Worm (Caenorhabditis elegans) whole organism, young adult: Measurements from ENCODE around the gene R13D11.1.

ENCODE experiments used
- C06A6.2 ChIP-seq: fragments of 200-800 bp; sonication (Bioruptor generic); conservative IDR thresholded peaks from 2 replicates; pipeline ENCODE4 v1.3.6; 2022; ENCODE audit warnings: missing genetic modification characterization, missing compliant biosample characterization
- C17E4.6 ChIP-seq: fragments of 200-800 bp; sonication (Bioruptor generic); IDR thresholded peaks from 2 replicates; pipeline ENCODE4 v1.3.6; 2022; ENCODE audit warnings: missing genetic modification reagents, missing genetic modification characterization, missing compliant biosample characterization
- F57A8.1 ChIP-seq: fragments of 200-800 bp; sonication (Bioruptor generic); optimal IDR thresholded peaks from 2 replicates; lab custom pipeline; 2018; ENCODE audit warnings: mild to moderate bottlenecking, missing genetic modification characterization, moderate library complexity, missing compliant biosample characterization
- T07F8.4 ChIP-seq: sonication (generic microtip); optimal IDR thresholded peaks from 2 replicates; lab custom pipeline; 2016; ENCODE audit warnings: mild to moderate bottlenecking, missing genetic modification characterization, moderate library complexity, missing compliant biosample characterization
- Y67H2A.10 ChIP-seq: fragments of 200-800 bp; sonication (Bioruptor generic); conservative IDR thresholded peaks from 2 replicates; pipeline ENCODE4 v1.3.6; 2022; ENCODE audit warnings: missing genetic modification reagents, missing genetic modification characterization, missing compliant biosample characterization
- attf-6 ChIP-seq: fragments of 200-800 bp; sonication (Bioruptor generic); IDR thresholded peaks from 2 replicates; pipeline ENCODE4 v1.3.6; 2022; ENCODE audit warnings: missing genetic modification reagents, missing genetic modification characterization, missing compliant biosample characterization
- ceh-40 ChIP-seq: fragments of 200-800 bp; sonication (Bioruptor generic); IDR thresholded peaks from 2 replicates; pipeline ENCODE4 v1.3.6; 2022; ENCODE audit warnings: missing genetic modification characterization, missing compliant biosample characterization
- ceh-58 ChIP-seq: fragments of 200-800 bp; sonication (Bioruptor generic); IDR thresholded peaks from 2 replicates; pipeline ENCODE4 v1.3.6; 2022; ENCODE audit warnings: missing genetic modification characterization, missing compliant biosample characterization
- efl-1 ChIP-seq: fragments of 150-350 bp; optimal IDR thresholded peaks from 2 replicates; lab custom pipeline; 2014; ENCODE audit warnings: missing biosample characterization, missing genetic modification reagents, missing genetic modification characterization
- egl-18 ChIP-seq: fragments of 200-800 bp; sonication (Bioruptor generic); IDR thresholded peaks from 2 replicates; pipeline ENCODE4 v1.3.6; 2022; ENCODE audit warnings: missing genetic modification reagents, missing genetic modification characterization, missing compliant biosample characterization
- ekl-4 ChIP-seq: fragments of 200-800 bp; sonication (Bioruptor generic); IDR thresholded peaks from 2 replicates; pipeline ENCODE4 v1.3.6; 2022; ENCODE audit warnings: missing genetic modification reagents, missing genetic modification characterization, missing compliant biosample characterization
- fkh-3 ChIP-seq: sonication (generic microtip); optimal IDR thresholded peaks from 2 replicates; lab custom pipeline; 2016; ENCODE audit warnings: mild to moderate bottlenecking, missing genetic modification characterization, missing compliant biosample characterization
- him-1 ChIP-seq: sonication (generic microtip); optimal IDR thresholded peaks from 2 replicates; lab custom pipeline; 2016; ENCODE audit warnings: missing genotype, missing genetic modification reagents, missing genetic modification characterization, missing compliant biosample characterization
- hmg-20 ChIP-seq: fragments of 200-800 bp; sonication (Bioruptor generic); IDR thresholded peaks from 2 replicates; pipeline ENCODE4 v1.3.6; 2022; ENCODE audit warnings: missing genetic modification reagents, missing genetic modification characterization, missing compliant biosample characterization
- let-526 ChIP-seq: fragments of 200-800 bp; sonication (Bioruptor generic); IDR thresholded peaks from 2 replicates; pipeline ENCODE4 v1.3.6; 2022; ENCODE audit warnings: missing genetic modification reagents, missing genetic modification characterization, missing compliant biosample characterization
- let-607 ChIP-seq, 2 experiments: fragments of 200-800 bp in 1 of 2; sonication (Bioruptor generic) in 1 of 2; sonication (generic microtip) in 1 of 2; optimal IDR thresholded peaks; 2 replicates each; lab custom pipeline; 2016 to 2018; ENCODE audit warnings: mild to moderate bottlenecking in 2 of 2, missing compliant biosample characterization in 2 of 2, missing genetic modification characterization in 2 of 2, moderate library complexity in 2 of 2, missing genotype in 1 of 2
- lin-35 ChIP-seq, 3 experiments: fragments of 150-350 bp in 2 of 3; sonication (generic microtip) in 1 of 3; optimal IDR thresholded peaks; 2 replicates each; lab custom pipeline; 2014 to 2018; ENCODE audit warnings: missing biosample characterization in 3 of 3, missing genetic modification characterization in 3 of 3, missing genetic modification reagents in 3 of 3
- madf-6 ChIP-seq: fragments of 200-800 bp; sonication (Bioruptor generic); IDR thresholded peaks from 2 replicates; pipeline ENCODE4 v1.3.6; 2022; ENCODE audit warnings: missing genetic modification reagents, missing genetic modification characterization, missing compliant biosample characterization
- madf-8 ChIP-seq: fragments of 200-800 bp; sonication (Bioruptor generic); conservative IDR thresholded peaks from 2 replicates; pipeline ENCODE4 v1.3.6; 2022; ENCODE audit warnings: missing genetic modification reagents, missing genetic modification characterization, missing compliant biosample characterization
- mel-28 ChIP-seq: sonication (generic microtip); optimal IDR thresholded peaks from 2 replicates; lab custom pipeline; 2016; ENCODE audit warnings: borderline replicate concordance, mild to moderate bottlenecking, missing genetic modification characterization, missing compliant biosample characterization
- mxl-1 ChIP-seq: sonication (generic microtip); optimal IDR thresholded peaks from 2 replicates; lab custom pipeline; 2016; ENCODE audit warnings: missing genetic modification characterization, missing compliant biosample characterization
- nfya-1 ChIP-seq: sonication (generic microtip); optimal IDR thresholded peaks from 2 replicates; lab custom pipeline; 2017; ENCODE audit warnings: antibody characterized with exemption, missing compliant biosample characterization, missing genetic modification characterization, borderline replicate concordance; ENCODE audit not compliant: insufficient read depth
- nhr-120 ChIP-seq: fragments of 200-800 bp; sonication (Bioruptor generic); IDR thresholded peaks from 2 replicates; pipeline ENCODE4 v1.3.6; 2022; ENCODE audit warnings: missing genetic modification characterization, missing compliant biosample characterization
- nhr-80 ChIP-seq: sonication (generic microtip); optimal IDR thresholded peaks from 2 replicates; lab custom pipeline; 2016; ENCODE audit warnings: missing genetic modification characterization, missing compliant biosample characterization
- pbrm-1 ChIP-seq: fragments of 200-800 bp; sonication (Bioruptor generic); IDR thresholded peaks from 2 replicates; pipeline ENCODE4 v1.3.6; 2022; ENCODE audit warnings: missing genetic modification reagents, missing genetic modification characterization, missing compliant biosample characterization
- snpc-1.1 ChIP-seq: sonication (generic microtip); optimal IDR thresholded peaks from 2 replicates; lab custom pipeline; 2017; ENCODE audit warnings: missing genetic modification characterization, mild to moderate bottlenecking, missing compliant biosample characterization, antibody characterized with exemption, moderate library complexity, missing genotype, missing genetic modification reagents; ENCODE audit not compliant: insufficient read depth
- snpc-1.3 ChIP-seq: sonication (generic microtip); optimal IDR thresholded peaks from 2 replicates; lab custom pipeline; 2017; ENCODE audit warnings: missing genetic modification characterization, mild to moderate bottlenecking, missing compliant biosample characterization, antibody characterized with exemption, moderate library complexity, missing genotype, missing genetic modification reagents; ENCODE audit not compliant: insufficient read depth
- somi-1 ChIP-seq: fragments of 200-800 bp; sonication (Bioruptor generic); optimal IDR thresholded peaks from 2 replicates; lab custom pipeline; 2018; ENCODE audit warnings: mild to moderate bottlenecking, missing genetic modification characterization, missing compliant biosample characterization
- tbp1 ChIP-seq: fragments of 200-800 bp; sonication (Bioruptor generic); optimal IDR thresholded peaks from 2 replicates; lab custom pipeline; 2018; ENCODE audit warnings: mild to moderate bottlenecking, missing genetic modification characterization, missing compliant biosample characterization
- tbx-9 ChIP-seq: sonication (generic microtip); optimal IDR thresholded peaks from 2 replicates; lab custom pipeline; 2016; ENCODE audit warnings: borderline replicate concordance, missing genetic modification characterization, inconsistent platforms, missing compliant biosample characterization
- xnd-1 ChIP-seq: sonication (generic microtip); optimal IDR thresholded peaks from 2 replicates; lab custom pipeline; 2016; ENCODE audit warnings: missing genotype, missing genetic modification reagents, missing genetic modification characterization, missing compliant biosample characterization
- zim-3 ChIP-seq: sonication (generic microtip); optimal IDR thresholded peaks from 2 replicates; lab custom pipeline; 2017; ENCODE audit warnings: mild to moderate bottlenecking, missing genetic modification characterization, moderate library complexity, missing compliant biosample characterization
- ztf-22 ChIP-seq: fragments of 200-800 bp; sonication (Bioruptor generic); optimal IDR thresholded peaks from 2 replicates; lab custom pipeline; 2018; ENCODE audit warnings: mild to moderate bottlenecking, missing genetic modification characterization, moderate library complexity, missing compliant biosample characterization
- ztf-25 ChIP-seq: fragments of 200-800 bp; sonication (Bioruptor generic); IDR thresholded peaks from 2 replicates; pipeline ENCODE4 v1.3.6; 2022; ENCODE audit warnings: missing genetic modification reagents, missing genetic modification characterization, missing compliant biosample characterization
- ztf-3 ChIP-seq: fragments of 200-800 bp; sonication (Bioruptor generic); optimal IDR thresholded peaks from 2 replicates; lab custom pipeline; 2018; ENCODE audit warnings: mild to moderate bottlenecking, missing genetic modification characterization, missing compliant biosample characterization

Gene R13D11.1

ce11 chrV:849512-849911 is 32.2 kb downstream of the R13D11.1 start, which contains the start of gene srbc-12:
Gene srbc-12, plus strand, starts transcription at chrV:849812.
- no peak for TF ChIP-seq pbrm-1
- no peak for TF ChIP-seq mxl-1 (tag; lab: Kevin White, UChicago)
- TF ChIP-seq let-526 (GFP tag; lab: Robert Waterston, UW): no peak
- TF ChIP-seq ekl-4: no peak
- no peak for TF ChIP-seq ztf-3
- no peak for TF ChIP-seq T07F8.4 (tag; lab: Kevin White, UChicago)
- no peak for TF ChIP-seq F57A8.1 (GFP tag; lab: Kevin White, UChicago)
- no peak for TF ChIP-seq snpc-1.1 (tag; lab: Kevin White, UChicago)
- no peak for TF ChIP-seq ztf-22 (GFP tag; lab: Kevin White, UChicago)
- TF ChIP-seq nhr-80: no peak
- TF ChIP-seq, all 124 proteins: peak for 0

DNA sequence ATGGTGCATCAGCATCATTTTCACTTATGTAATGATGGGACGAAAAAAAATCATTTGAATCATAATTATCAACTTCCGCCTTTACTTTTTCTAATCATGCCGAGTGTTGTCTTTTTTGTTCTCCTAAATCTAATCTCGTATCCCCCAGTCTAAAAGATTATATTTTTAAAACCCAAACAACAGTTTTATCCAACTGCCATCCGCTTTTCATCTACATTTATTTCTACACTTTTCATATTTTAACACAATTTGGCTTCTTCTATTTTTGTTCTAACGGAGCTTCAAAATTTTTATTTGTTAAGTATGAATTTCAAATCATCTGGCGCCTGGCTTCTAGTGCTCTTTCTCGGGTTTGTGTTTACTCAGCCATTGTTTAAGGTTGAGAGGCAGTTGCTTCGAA is 34.9 kb downstream of the R13D11.1 start, which contains the start of gene K09C6.3:
K09C6.3 (plus strand) TSS at position 301 of the 400 bp plus-strand sequence.
- no peak for TF ChIP-seq madf-6 (GFP tag; lab: Robert Waterston, UW)

ce11 chrV:854966-855365 is 37.7 kb downstream of the R13D11.1 start, which contains the start of gene K09C6.9:
Gene K09C6.9, minus strand, starts transcription at chrV:855066.
- TF ChIP-seq lin-35 (GFP tag; optimal IDR thresholded peaks at IDR 0.05; lab: Kevin White, UChicago): no peak
- no peak for TF ChIP-seq somi-1 (GFP tag; lab: Kevin White, UChicago)
- no peak for TF ChIP-seq him-1 (tag; lab: Kevin White, UChicago)
- no peak for TF ChIP-seq efl-1 (GFP tag; lab: Kevin White, UChicago)
- TF ChIP-seq nhr-120 (GFP tag; lab: Robert Waterston, UW): no peak
- TF ChIP-seq egl-18 (GFP tag; lab: Robert Waterston, UW): no peak
- no peak for TF ChIP-seq fkh-3 (tag; lab: Kevin White, UChicago)
- no peak for TF ChIP-seq C06A6.2 (GFP tag; lab: Robert Waterston, UW)
- no peak for TF ChIP-seq Y67H2A.10
- TF ChIP-seq madf-8 (GFP tag; lab: Robert Waterston, UW): no peak
- TF ChIP-seq nfya-1: no peak
- no peak for TF ChIP-seq ceh-40
- TF ChIP-seq ceh-58 (GFP tag; lab: Robert Waterston, UW): no peak
- TF ChIP-seq ztf-25 (GFP tag; lab: Robert Waterston, UW): no peak
- no peak for TF ChIP-seq tbp1
- TF ChIP-seq let-607 (tag; optimal IDR thresholded peaks at IDR 0.05; lab: Kevin White, UChicago): no peak
- no peak for TF ChIP-seq zim-3
- TF ChIP-seq attf-6: no peak
- no peak for TF ChIP-seq snpc-1.3 (tag; lab: Kevin White, UChicago)

- TF ChIP-seq efl-1 (GFP tag; lab: Kevin White, UChicago) (no peak), madf-6 (GFP tag; lab: Robert Waterston, UW) (no peak), tbx-9 (no peak), mel-28 (no peak), hmg-20 (GFP tag; lab: Robert Waterston, UW) (no peak), xnd-1 (tag; lab: Kevin White, UChicago) (no peak), C17E4.6 (no peak), snpc-1.1 (tag; lab: Kevin White, UChicago) (no peak)
- TF ChIP-seq, all 124 proteins: peak for 0
These were observed 39.3 kb downstream of the R13D11.1 start, which contains the start of gene K09C6.2 for ce11 chrV:856549-856948. Gene K09C6.2, plus strand, starts transcription at chrV:856849.
